Worm (Caenorhabditis elegans) whole organism, mixed stage, embryonic: Measurements from ENCODE around the gene T23F2.3.

ENCODE experiments used
- elt-3 ChIP-seq: fragments of 150-350 bp; optimal IDR thresholded peaks from 2 replicates; lab custom pipeline; 2014; ENCODE audit warnings: missing biosample characterization, missing genetic modification characterization
- lin-32 ChIP-seq: fragments of 200-800 bp; sonication (Bioruptor generic); optimal IDR thresholded peaks from 2 replicates; lab custom pipeline; 2018; ENCODE audit warnings: mild to moderate bottlenecking, missing genetic modification characterization, missing compliant biosample characterization
- lsy-2 ChIP-seq: fragments of 150-350 bp; optimal IDR thresholded peaks from 2 replicates; lab custom pipeline; 2014; ENCODE audit warnings: missing biosample characterization, missing genetic modification characterization
- nhr-76 ChIP-seq: sonication (generic microtip); optimal IDR thresholded peaks from 2 replicates; lab custom pipeline; 2017; ENCODE audit warnings: missing biosample characterization, missing genetic modification characterization
- pha-4 ChIP-seq: fragments of 150-350 bp; optimal IDR thresholded peaks from 2 replicates; lab custom pipeline; 2018; ENCODE audit warnings: missing biosample characterization, missing genetic modification reagents, missing genetic modification characterization
- sem-2 ChIP-seq: fragments of 200-800 bp; sonication (Bioruptor generic); optimal IDR thresholded peaks from 2 replicates; lab custom pipeline; 2018; ENCODE audit warnings: mild to moderate bottlenecking, missing genetic modification characterization, missing compliant biosample characterization
- unc-39 ChIP-seq: fragments of 150-350 bp; optimal IDR thresholded peaks from 2 replicates; lab custom pipeline; 2014; ENCODE audit warnings: missing biosample characterization, missing genetic modification characterization
- unc-62 ChIP-seq: fragments of 150-350 bp; optimal IDR thresholded peaks from 2 replicates; lab custom pipeline; 2014; ENCODE audit warnings: missing biosample characterization, missing genetic modification reagents, missing genetic modification characterization

ce11 chrX:5488867-5489266, 23.3 kb downstream of the T23F2.3 start:
- TF ChIP-seq elt-3 (tag; lab: Kevin White, UChicago) = no peak
- TF ChIP-seq unc-62 (GFP tag; lab: Kevin White, UChicago) = no peak
- no peak for TF ChIP-seq sem-2 (GFP tag; lab: Kevin White, UChicago)
- TF ChIP-seq lin-32 = no peak
- TF ChIP-seq nhr-76 = no peak
- no peak for TF ChIP-seq pha-4 (tag; lab: Kevin White, UChicago)
- no peak for TF ChIP-seq unc-39 (tag; lab: Kevin White, UChicago)
- TF ChIP-seq lsy-2 (tag; lab: Kevin White, UChicago) = no peak
